Worm (Caenorhabditis elegans): Measurements from ENCODE around the gene C49H3.4.

C49H3.4 gene

DNA sequence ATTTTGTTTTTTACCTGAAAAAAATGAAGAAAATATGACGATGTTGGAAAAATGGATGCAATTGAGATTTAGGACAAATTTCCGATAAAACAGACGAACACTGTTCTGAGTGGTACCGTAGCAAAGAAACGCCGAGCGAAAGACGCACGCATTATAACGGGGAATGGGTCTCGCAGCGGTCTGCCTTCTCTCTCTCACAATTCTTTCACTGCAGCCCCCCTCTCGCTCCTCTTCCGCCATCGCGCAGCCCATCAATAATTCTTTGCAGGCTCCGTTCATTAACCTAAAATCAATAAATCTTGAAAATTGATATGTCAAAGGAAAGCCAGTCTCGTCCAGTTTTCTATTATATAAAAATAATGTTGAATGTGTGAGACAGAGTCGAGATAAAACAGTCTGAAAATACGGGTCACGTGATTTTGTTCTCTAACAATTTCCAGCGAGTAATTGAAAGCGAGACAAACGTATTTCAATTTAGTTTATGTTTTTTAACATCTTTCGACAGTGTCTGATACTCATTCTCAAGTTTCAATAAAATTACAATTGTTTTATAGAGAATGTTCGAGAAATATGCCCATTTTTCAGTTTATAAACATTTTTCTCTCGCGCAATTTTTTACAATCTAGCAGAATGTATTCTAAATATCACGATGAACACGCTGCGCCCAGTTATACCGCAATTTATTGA is 5.5 kb upstream of the C49H3.4 start:
- TF ChIP-seq mcd-1 (GFP tag; IDR thresholded peaks at IDR 0.05) (0 out of 2 replicates have a peak, but pooled peaks have one; percentile 34), F37B4.10 (GFP tag; IDR thresholded peaks at IDR 0.05) (no peak), snpc-4 (GFP tag; optimal IDR thresholded peaks at IDR 0.05) (no peak), snpc-4 (tag; optimal IDR thresholded peaks at IDR 0.05) (peak in 3 of 4 experiments; percentile 3 to 50 (median 6)), F52B5.7 (tag; optimal IDR thresholded peaks at IDR 0.05) (no peak), attf-3 (GFP tag; conservative IDR thresholded peaks at IDR 0.05) (no peak), madf-6 (GFP tag; IDR thresholded peaks at IDR 0.05) (peak; percentile 75), madf-10 (tag; optimal IDR thresholded peaks at IDR 0.05) (no peak), lir-1 (GFP tag; conservative IDR thresholded peaks at IDR 0.05) (0 out of 2 replicates have a peak, but pooled peaks have one; percentile 5), nhr-80 (tag; optimal IDR thresholded peaks at IDR 0.05) (peak; percentile 6), bed-1 (GFP tag; IDR thresholded peaks at IDR 0.05) (no peak), athp-1 (tag; optimal IDR thresholded peaks at IDR 0.05) (no peak), lin-54 (GFP tag; optimal IDR thresholded peaks at IDR 0.05) (peak; percentile 2), egrh-3 (GFP tag; IDR thresholded peaks at IDR 0.05) (0 out of 2 replicates have a peak, but pooled peaks have one; percentile 13), rpc-1 (optimal IDR thresholded peaks at IDR 0.05) (no peak), rpc-1 (tag; optimal IDR thresholded peaks at IDR 0.05) (no peak), dpl-1 (GFP tag; optimal IDR thresholded peaks at IDR 0.05) (no peak), dox-1 (GFP tag; IDR thresholded peaks at IDR 0.05) (peak; percentile 52; the same call in 1 of the 2 replicates), F33H1.4 (GFP tag; IDR thresholded peaks at IDR 0.05) (peak; percentile 82), F39B2.1 (GFP tag; IDR thresholded peaks at IDR 0.05) (no peak), egl-18 (GFP tag; IDR thresholded peaks at IDR 0.05) (no peak), ceh-58 (GFP tag; IDR thresholded peaks at IDR 0.05) (no peak), hmg-1.2 (GFP tag; IDR thresholded peaks at IDR 0.05) (peak; percentile 25; the same call in 1 of the 2 replicates), lsl-1 (GFP tag; optimal IDR thresholded peaks at IDR 0.05) (peak; percentile 82), bed-2 (GFP tag; IDR thresholded peaks at IDR 0.05) (no peak), zfh-2 (GFP tag; conservative IDR thresholded peaks at IDR 0.05) (peak; percentile 70; the same call in 1 of the 2 replicates), xnd-1 (tag; optimal IDR thresholded peaks at IDR 0.05) (peak; percentile 46), ZK185.1 (tag; optimal IDR thresholded peaks at IDR 0.05; ENCODE audit: poor library complexity, severe bottlenecking) (no peak)

DNA sequence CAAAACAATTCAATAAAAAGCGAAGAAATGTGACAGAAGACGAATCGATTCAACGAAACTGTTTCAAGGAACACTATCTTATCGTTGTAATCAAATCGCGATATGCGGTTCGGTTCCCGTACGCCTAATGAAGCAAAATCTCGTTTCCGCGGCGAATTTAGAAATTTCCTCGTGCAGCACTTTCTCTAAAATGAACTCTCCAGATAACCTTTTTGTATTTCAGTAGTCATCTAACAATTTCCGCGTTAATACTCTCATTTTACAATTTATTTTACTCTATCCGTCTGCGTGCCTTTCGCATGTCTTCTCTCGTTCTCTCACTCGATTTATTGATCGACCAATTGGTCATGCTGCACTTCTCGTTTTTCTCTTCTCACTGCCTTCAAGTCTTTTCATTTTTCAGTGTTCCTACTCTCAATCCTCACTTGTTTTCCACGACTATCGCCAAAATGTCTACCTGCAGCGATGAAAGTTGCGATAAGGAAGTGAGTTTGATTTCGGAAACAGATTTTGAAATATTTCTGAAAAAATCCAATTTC is 4.8 kb upstream of the C49H3.4 start, which contains the start of the genes npp-27 and ntl-4:
TSS of gene npp-27 (minus strand) at position 51 of the 539 bp plus-strand sequence.
TSS of gene ntl-4 (plus strand) at position 379 of the 539 bp plus-strand sequence.
- TF ChIP-seq cebp-1 (GFP tag; IDR thresholded peaks at IDR 0.05) = no peak
- peak; percentile 41 for TF ChIP-seq cebp-1 (tag; optimal IDR thresholded peaks at IDR 0.05)
- TF ChIP-seq hsf-1 (GFP tag; IDR thresholded peaks at IDR 0.05) = 0 out of 2 replicates have a peak, but pooled peaks have one; percentile 21
- peak; percentile 70; the same call in 1 of the 2 replicates for TF ChIP-seq nfyb-1 (GFP tag; IDR thresholded peaks at IDR 0.05)
- TF ChIP-seq B0019.2 (GFP tag; conservative IDR thresholded peaks at IDR 0.05) = no peak
- TF ChIP-seq lin-40 (tag; optimal IDR thresholded peaks at IDR 0.05) = peak; percentile 11
- no peak for TF ChIP-seq attf-3 (GFP tag; conservative IDR thresholded peaks at IDR 0.05)
- peak; percentile 57; the same call in 1 of the 2 replicates for TF ChIP-seq hmg-1.2 (GFP tag; IDR thresholded peaks at IDR 0.05)
- TF ChIP-seq ets-4 (GFP tag; optimal IDR thresholded peaks at IDR 0.05) = no peak
- TF ChIP-seq ZK185.1 (tag; optimal IDR thresholded peaks at IDR 0.05; ENCODE audit: poor library complexity, severe bottlenecking) = peak; percentile 11
- peak; percentile 5 for TF ChIP-seq attf-5 (GFP tag; optimal IDR thresholded peaks at IDR 0.05)
- peak; percentile 34 for TF ChIP-seq ama-1 (optimal IDR thresholded peaks at IDR 0.05)
- no peak for TF ChIP-seq ama-1 (GFP tag; optimal IDR thresholded peaks at IDR 0.05)
